Worm (Caenorhabditis elegans) whole organism, mixed stage, embryonic: ENCODE measurements around the gene plpr-1.

ENCODE experiments used
- ces-1 ChIP-seq: fragments of 150-350 bp; optimal IDR thresholded peaks from 2 replicates; lab custom pipeline; 2014; ENCODE audit warnings: missing biosample characterization, missing genetic modification reagents, missing genetic modification characterization
- elt-3 ChIP-seq: fragments of 150-350 bp; optimal IDR thresholded peaks from 2 replicates; lab custom pipeline; 2014; ENCODE audit warnings: missing biosample characterization, missing genetic modification characterization
- flh-1 ChIP-seq: fragments of 200-800 bp; sonication (Bioruptor generic); optimal IDR thresholded peaks from 2 replicates; lab custom pipeline; 2018; ENCODE audit warnings: mild to moderate bottlenecking, missing genetic modification characterization, moderate library complexity, missing compliant biosample characterization
- lin-13 ChIP-seq: fragments of 150-350 bp; optimal IDR thresholded peaks from 2 replicates; lab custom pipeline; 2014; ENCODE audit warnings: missing biosample characterization, missing genetic modification characterization
- lsy-2 ChIP-seq: fragments of 150-350 bp; optimal IDR thresholded peaks from 2 replicates; lab custom pipeline; 2014; ENCODE audit warnings: missing biosample characterization, missing genetic modification characterization
- mls-2 ChIP-seq: sonication (generic microtip); optimal IDR thresholded peaks from 2 replicates; lab custom pipeline; 2016; ENCODE audit warnings: mild to moderate bottlenecking, missing genetic modification characterization, moderate library complexity, missing compliant biosample characterization
- nhr-76 ChIP-seq: sonication (generic microtip); optimal IDR thresholded peaks from 2 replicates; lab custom pipeline; 2017; ENCODE audit warnings: missing biosample characterization, missing genetic modification characterization
- snpc-4 ChIP-seq: fragments of 150-350 bp; optimal IDR thresholded peaks from 2 replicates; lab custom pipeline; 2014; ENCODE audit warnings: missing biosample characterization, missing genetic modification characterization
- unc-39 ChIP-seq: fragments of 150-350 bp; optimal IDR thresholded peaks from 2 replicates; lab custom pipeline; 2014; ENCODE audit warnings: missing biosample characterization, missing genetic modification characterization
- ztf-11 ChIP-seq: fragments of 150-350 bp; optimal IDR thresholded peaks from 2 replicates; lab custom pipeline; 2014; ENCODE audit warnings: missing biosample characterization, missing genetic modification characterization

- TF ChIP-seq lin-13 (no peak), nhr-76 (tag; lab: Kevin White, UChicago) (no peak), snpc-4 (tag; lab: Kevin White, UChicago) (no peak), ces-1 (no peak), mls-2 (tag; lab: Kevin White, UChicago) (no peak), flh-1 (no peak), unc-39 (tag; lab: Kevin White, UChicago) (no peak), lsy-2 (tag; lab: Kevin White, UChicago) (no peak), elt-3 (no peak), ztf-11 (no peak)
These were observed 44.7 kb upstream of the plpr-1 start, which contains the start of gene F37H8.6 for ce11 chrII:11177376-11177775.
